Worm (Caenorhabditis elegans) whole organism, early embryonic: Measurements from ENCODE around the gene F33C8.4.

Experiments used
- B0310.2 ChIP-seq: sonication (generic microtip); optimal IDR thresholded peaks from 2 replicates; lab custom pipeline; 2016; ENCODE audit warnings: mild to moderate bottlenecking, missing genetic modification characterization, missing compliant biosample characterization
- F13C5.2 ChIP-seq: sonication (generic microtip); optimal IDR thresholded peaks from 2 replicates; lab custom pipeline; 2017; ENCODE audit warnings: mild to moderate bottlenecking, missing genetic modification characterization, inconsistent platforms, missing compliant biosample characterization
- aly-1 ChIP-seq: sonication (generic microtip); optimal IDR thresholded peaks from 2 replicates; lab custom pipeline; 2016; ENCODE audit warnings: missing genetic modification characterization, missing compliant biosample characterization
- ama-1 ChIP-seq: fragments of 150-350 bp; optimal IDR thresholded peaks from 2 replicates; lab custom pipeline; 2014
- ceh-13 ChIP-seq: fragments of 200-800 bp; sonication (Bioruptor generic); optimal IDR thresholded peaks from 2 replicates; lab custom pipeline; 2018; ENCODE audit warnings: mild to moderate bottlenecking, missing genetic modification characterization, missing compliant biosample characterization
- ceh-36 ChIP-seq: sonication (generic microtip); optimal IDR thresholded peaks from 2 replicates; lab custom pipeline; 2016; ENCODE audit warnings: missing genetic modification characterization, inconsistent platforms, missing compliant biosample characterization
- ets-7 ChIP-seq: sonication (generic microtip); optimal IDR thresholded peaks from 2 replicates; lab custom pipeline; 2016; ENCODE audit warnings: missing genotype, missing genetic modification characterization, missing compliant biosample characterization
- flt-1 ChIP-seq: fragments of 200-800 bp; sonication (Bioruptor generic); IDR thresholded peaks from 2 replicates; pipeline ENCODE4 v1.3.6; 2022; ENCODE audit warnings: missing genetic modification characterization, missing compliant biosample characterization
- hmbx-1 ChIP-seq: sonication (generic microtip); optimal IDR thresholded peaks from 2 replicates; lab custom pipeline; 2016; ENCODE audit warnings: mild to moderate bottlenecking, missing genetic modification characterization, missing compliant biosample characterization
- hmg-4 ChIP-seq: fragments of 200-800 bp; sonication (Bioruptor generic); optimal IDR thresholded peaks from 2 replicates; lab custom pipeline; 2018; ENCODE audit warnings: mild to moderate bottlenecking, missing genetic modification characterization, missing compliant biosample characterization
- hnd-1 ChIP-seq: sonication (generic microtip); optimal IDR thresholded peaks from 2 replicates; lab custom pipeline; 2016; ENCODE audit warnings: missing genetic modification characterization, missing compliant biosample characterization
- pes-1 ChIP-seq: fragments of 200-800 bp; sonication (Bioruptor generic); IDR thresholded peaks from 2 replicates; pipeline ENCODE4 v1.3.6; 2022; ENCODE audit warnings: missing genetic modification reagents, missing genetic modification characterization, missing compliant biosample characterization
- scrt-1 ChIP-seq: fragments of 200-800 bp; sonication (Bioruptor generic); IDR thresholded peaks from 2 replicates; pipeline ENCODE4 v1.3.6; 2022; ENCODE audit warnings: missing genetic modification characterization, missing compliant biosample characterization
- sea-1 ChIP-seq: fragments of 200-800 bp; sonication (Bioruptor generic); conservative IDR thresholded peaks from 2 replicates; pipeline ENCODE4 v1.3.6; 2022; ENCODE audit warnings: missing genetic modification characterization, missing compliant biosample characterization
- tbx-11 ChIP-seq: fragments of 200-800 bp; sonication (Bioruptor generic); IDR thresholded peaks from 2 replicates; pipeline ENCODE4 v1.3.6; 2022; ENCODE audit warnings: missing genetic modification characterization, missing compliant biosample characterization
- tbx-37 ChIP-seq: fragments of 200-800 bp; sonication (Bioruptor generic); conservative IDR thresholded peaks from 2 replicates; pipeline ENCODE4 v1.3.6; 2022; ENCODE audit warnings: missing genetic modification reagents, missing genetic modification characterization, missing compliant biosample characterization
- tra-4 ChIP-seq: sonication (generic microtip); optimal IDR thresholded peaks from 2 replicates; lab custom pipeline; 2017; ENCODE audit warnings: missing genetic modification characterization, missing compliant biosample characterization

F33C8.4 gene

DNA sequence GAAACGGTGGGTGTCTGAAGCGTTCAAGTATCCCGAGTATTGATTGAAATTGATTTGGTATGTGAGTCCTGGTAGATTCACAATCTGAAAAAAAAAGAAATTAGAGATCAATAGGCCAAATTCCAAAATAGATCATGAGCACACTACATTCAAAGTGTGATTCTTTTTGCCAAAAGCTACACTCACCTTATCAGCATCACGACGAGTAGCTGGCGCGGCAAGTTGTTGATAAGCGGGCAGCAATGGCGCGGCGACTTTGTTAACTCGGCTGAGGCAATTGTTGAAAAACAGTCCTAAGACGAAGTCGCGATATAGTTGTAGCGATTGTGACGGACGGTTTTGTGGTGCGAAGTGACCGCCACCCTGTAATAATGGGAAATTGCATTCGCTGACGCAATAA lies 36.9 kb downstream of the F33C8.4 start:
- no peak for TF ChIP-seq hnd-1 (tag; lab: Kevin White, UChicago)
- TF ChIP-seq tra-4 (tag; lab: Kevin White, UChicago) = no peak
- no peak for TF ChIP-seq aly-1 (tag; lab: Kevin White, UChicago)
- no peak for TF ChIP-seq B0310.2 (tag; lab: Kevin White, UChicago)
- TF ChIP-seq ceh-36 (tag; lab: Kevin White, UChicago) = no peak

DNA sequence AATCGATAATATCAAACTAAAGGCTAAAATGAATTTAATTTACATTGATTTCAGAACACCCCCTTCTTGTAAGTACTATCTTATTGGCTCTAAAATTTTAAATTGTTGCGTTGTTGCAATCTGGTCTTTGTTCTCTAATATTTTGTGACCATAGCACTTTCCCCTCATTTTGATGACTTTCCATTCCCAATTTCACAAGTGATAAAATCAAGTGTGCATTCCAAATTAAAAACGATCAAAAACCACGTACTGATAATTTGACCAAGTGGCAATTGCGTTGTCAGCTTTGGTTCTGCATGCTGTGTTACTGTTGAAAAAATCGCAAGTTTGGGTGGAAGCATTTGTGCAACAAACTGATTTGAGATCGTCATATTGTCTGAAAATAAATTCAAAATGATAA lies 38.3 kb downstream of the F33C8.4 start:
- TF ChIP-seq hmg-4 (GFP tag; lab: Kevin White, UChicago) (no peak), hmbx-1 (tag; lab: Kevin White, UChicago) (no peak), ets-7 (tag; lab: Kevin White, UChicago) (no peak), tra-4 (tag; lab: Kevin White, UChicago) (no peak)

- TF ChIP-seq F13C5.2 (no peak), ets-7 (tag; lab: Kevin White, UChicago) (no peak), ama-1 (lab: Kevin White, UChicago) (no peak), B0310.2 (tag; lab: Kevin White, UChicago) (no peak), tbx-37 (GFP tag; lab: Robert Waterston, UW) (no peak), flt-1 (GFP tag; lab: Robert Waterston, UW) (no peak), aly-1 (tag; lab: Kevin White, UChicago) (no peak), sea-1 (GFP tag; lab: Robert Waterston, UW) (no peak), pes-1 (GFP tag; lab: Robert Waterston, UW) (no peak), scrt-1 (GFP tag; lab: Robert Waterston, UW) (no peak), hnd-1 (tag; lab: Kevin White, UChicago) (no peak), hmbx-1 (tag; lab: Kevin White, UChicago) (no peak)
These were observed 39.6 kb downstream of the F33C8.4 start, which contains the start of gene Y16B4A.2 for ce11 chrX:14771682-14772081. Y16B4A.2 (minus strand) TSS chrX:14771851.

DNA sequence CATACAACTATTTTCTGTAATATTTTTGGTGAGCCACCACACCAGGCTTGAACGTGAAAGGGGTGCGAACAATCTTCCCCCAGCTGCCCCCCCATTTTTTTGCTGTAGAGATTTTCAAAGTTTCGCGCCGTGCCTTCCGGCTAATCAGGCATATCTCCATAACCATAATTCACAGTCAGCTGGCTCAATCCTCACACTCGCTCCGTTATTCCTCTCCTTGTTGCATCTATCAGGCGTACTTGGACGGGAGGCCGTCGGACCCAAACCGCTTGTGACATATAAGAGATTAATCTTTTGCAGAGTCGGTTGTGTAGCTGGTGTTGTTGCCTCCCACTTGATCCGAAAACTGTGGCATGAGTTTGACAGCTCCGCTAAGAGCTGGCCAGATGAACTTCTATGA lies 41.2 kb downstream of the F33C8.4 start, which contains the start of gene unc-3:
unc-3 (plus strand) TSS at position 301 of the 400 bp plus-strand sequence.
- TF ChIP-seq B0310.2 (tag; lab: Kevin White, UChicago) (no peak), F13C5.2 (no peak), ets-7 (tag; lab: Kevin White, UChicago) (no peak), pes-1 (GFP tag; lab: Robert Waterston, UW) (no peak), tbx-37 (GFP tag; lab: Robert Waterston, UW) (no peak), aly-1 (tag; lab: Kevin White, UChicago) (no peak), hmbx-1 (tag; lab: Kevin White, UChicago) (no peak), ceh-36 (tag; lab: Kevin White, UChicago) (no peak), scrt-1 (GFP tag; lab: Robert Waterston, UW) (no peak), sea-1 (GFP tag; lab: Robert Waterston, UW) (no peak), tra-4 (tag; lab: Kevin White, UChicago) (no peak), hnd-1 (tag; lab: Kevin White, UChicago) (no peak), ceh-13 (GFP tag; lab: Kevin White, UChicago) (no peak), ama-1 (lab: Kevin White, UChicago) (no peak), flt-1 (GFP tag; lab: Robert Waterston, UW) (no peak), tbx-11 (no peak), hmg-4 (GFP tag; lab: Kevin White, UChicago) (no peak)

DNA sequence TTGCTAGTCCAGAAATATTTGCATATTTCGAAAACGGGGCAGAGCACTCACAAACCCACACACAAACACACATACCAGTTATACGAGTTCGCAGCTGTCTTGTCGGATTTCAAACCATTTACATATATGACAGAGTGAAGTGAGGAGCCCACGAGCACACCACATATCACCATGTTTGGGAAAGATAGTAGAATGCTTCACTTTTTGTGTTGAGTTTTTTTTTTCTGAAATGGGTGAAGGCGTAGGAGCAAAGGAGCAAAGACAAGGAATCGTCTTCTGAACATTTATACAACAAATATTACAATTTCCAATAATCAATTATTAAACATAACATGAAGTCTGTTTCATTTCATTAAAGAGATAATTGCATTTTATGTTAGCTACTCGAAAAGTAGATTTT lies 43.1 kb downstream of the F33C8.4 start:
- TF ChIP-seq hmbx-1 (tag; lab: Kevin White, UChicago) = no peak
- TF ChIP-seq ets-7 (tag; lab: Kevin White, UChicago) = no peak
- no peak for TF ChIP-seq ceh-13 (GFP tag; lab: Kevin White, UChicago)
- no peak for TF ChIP-seq sea-1 (GFP tag; lab: Robert Waterston, UW)
- TF ChIP-seq scrt-1 (GFP tag; lab: Robert Waterston, UW) = no peak
- TF ChIP-seq pes-1 (GFP tag; lab: Robert Waterston, UW) = no peak
- no peak for TF ChIP-seq flt-1 (GFP tag; lab: Robert Waterston, UW)
- TF ChIP-seq tbx-37 (GFP tag; lab: Robert Waterston, UW) = no peak
- TF ChIP-seq F13C5.2 = no peak
- TF ChIP-seq ama-1 (lab: Kevin White, UChicago) = no peak
- TF ChIP-seq ceh-36 (tag; lab: Kevin White, UChicago) = no peak

- TF ChIP-seq hmg-4 (GFP tag; lab: Kevin White, UChicago) (peak; percentile 29), tbx-37 (GFP tag; lab: Robert Waterston, UW) (no peak)
These were observed 44.2 kb downstream of the F33C8.4 start for ce11 chrX:14776312-14776711.

ce11 chrX:14778112-14778511 lies 46.0 kb downstream of the F33C8.4 start:
- TF ChIP-seq tbx-37 (GFP tag; lab: Robert Waterston, UW) = no peak
- no peak for TF ChIP-seq ceh-13 (GFP tag; lab: Kevin White, UChicago)
- TF ChIP-seq tra-4 (tag; lab: Kevin White, UChicago) = no peak
- TF ChIP-seq hmbx-1 (tag; lab: Kevin White, UChicago) = no peak
- TF ChIP-seq F13C5.2 = no peak
- TF ChIP-seq scrt-1 (GFP tag; lab: Robert Waterston, UW) = no peak
- no peak for TF ChIP-seq ets-7 (tag; lab: Kevin White, UChicago)

ce11 chrX:14780176-14780575 lies 48.1 kb downstream of the F33C8.4 start:
- TF ChIP-seq ama-1 (lab: Kevin White, UChicago) (no peak), ceh-13 (GFP tag; lab: Kevin White, UChicago) (no peak), flt-1 (GFP tag; lab: Robert Waterston, UW) (no peak), ets-7 (tag; lab: Kevin White, UChicago) (no peak), sea-1 (GFP tag; lab: Robert Waterston, UW) (no peak), scrt-1 (GFP tag; lab: Robert Waterston, UW) (no peak), tra-4 (tag; lab: Kevin White, UChicago) (no peak), hmg-4 (GFP tag; lab: Kevin White, UChicago) (no peak), aly-1 (tag; lab: Kevin White, UChicago) (no peak), tbx-11 (no peak), hmbx-1 (tag; lab: Kevin White, UChicago) (no peak), hnd-1 (tag; lab: Kevin White, UChicago) (no peak), F13C5.2 (no peak), ceh-36 (tag; lab: Kevin White, UChicago) (no peak)
